Fruit fly (Drosophila melanogaster): ENCODE measurements around the gene prg.

Gene prg

DNA sequence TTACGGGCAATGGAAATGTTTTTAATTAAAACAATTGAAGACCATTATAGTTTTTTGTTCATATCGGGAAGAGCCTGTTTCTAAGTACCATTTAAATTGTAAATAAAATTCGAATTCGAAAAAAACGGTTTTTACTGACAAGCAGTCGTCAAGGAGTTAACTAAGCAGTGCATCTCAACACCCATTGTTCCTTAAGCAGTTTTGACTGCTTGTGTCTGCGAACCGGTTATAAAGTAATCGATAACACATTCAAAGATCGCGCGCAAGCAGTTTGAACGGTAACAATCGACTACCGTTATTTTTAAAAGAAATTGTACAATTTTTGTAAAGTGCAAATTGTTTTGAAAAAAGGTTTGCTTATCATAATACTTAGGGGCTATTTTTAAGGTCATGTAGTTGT lies 13.7 kb downstream of the prg start:
- TF ChIP-seq sage (GFP tag; optimal IDR thresholded peaks at IDR 0.05), result no peak
- peak; percentile 74 for TF ChIP-seq Myc (optimal IDR thresholded peaks at IDR 0.05)
- no peak for TF ChIP-seq GATAd (GFP tag; optimal IDR thresholded peaks at IDR 0.05)
- TF ChIP-seq dl (GFP tag; optimal IDR thresholded peaks at IDR 0.05; ENCODE audit: insufficient read depth in 1 of 2, partially characterized antibody in 2 of 2), result no peak
- peak; percentile 83 for TF ChIP-seq N (GFP tag; optimal IDR thresholded peaks at IDR 0.05)

DNA sequence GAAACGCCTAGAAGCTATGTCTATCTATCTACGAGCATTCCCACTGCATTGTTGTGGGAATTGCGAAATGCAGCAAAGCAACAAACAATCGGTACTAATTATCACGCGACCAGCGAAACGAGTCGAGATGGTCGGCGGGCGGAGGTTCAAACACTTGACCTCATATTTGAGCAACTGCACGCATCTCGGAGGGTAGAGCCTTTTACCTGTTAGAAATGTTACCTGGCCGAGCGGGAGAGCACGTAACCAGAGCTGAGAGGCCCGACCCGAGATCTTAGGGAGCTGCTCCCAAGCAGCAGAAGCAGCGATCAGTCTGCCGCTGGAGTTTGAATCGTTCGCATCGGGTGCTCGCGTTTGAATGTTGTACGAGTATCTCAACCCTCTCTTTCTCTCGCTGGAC lies 14.1 kb downstream of the prg start:
- TF ChIP-seq Vsx2 (GFP tag; optimal IDR thresholded peaks at IDR 0.05; ENCODE audit: partially characterized antibody) (peak; percentile 29), Hr83 (GFP tag; optimal IDR thresholded peaks at IDR 0.05; ENCODE audit: poor library complexity, severe bottlenecking) (peak; percentile 37), dsf (GFP tag; optimal IDR thresholded peaks at IDR 0.05; ENCODE audit: borderline replicate concordance) (no peak), dl (GFP tag; optimal IDR thresholded peaks at IDR 0.05; ENCODE audit: insufficient read depth in 1 of 2, partially characterized antibody in 2 of 2) (peak; percentile 68 to 70), Dif (GFP tag; optimal IDR thresholded peaks at IDR 0.05; ENCODE audit: partially characterized antibody) (peak; percentile 73)

DNA sequence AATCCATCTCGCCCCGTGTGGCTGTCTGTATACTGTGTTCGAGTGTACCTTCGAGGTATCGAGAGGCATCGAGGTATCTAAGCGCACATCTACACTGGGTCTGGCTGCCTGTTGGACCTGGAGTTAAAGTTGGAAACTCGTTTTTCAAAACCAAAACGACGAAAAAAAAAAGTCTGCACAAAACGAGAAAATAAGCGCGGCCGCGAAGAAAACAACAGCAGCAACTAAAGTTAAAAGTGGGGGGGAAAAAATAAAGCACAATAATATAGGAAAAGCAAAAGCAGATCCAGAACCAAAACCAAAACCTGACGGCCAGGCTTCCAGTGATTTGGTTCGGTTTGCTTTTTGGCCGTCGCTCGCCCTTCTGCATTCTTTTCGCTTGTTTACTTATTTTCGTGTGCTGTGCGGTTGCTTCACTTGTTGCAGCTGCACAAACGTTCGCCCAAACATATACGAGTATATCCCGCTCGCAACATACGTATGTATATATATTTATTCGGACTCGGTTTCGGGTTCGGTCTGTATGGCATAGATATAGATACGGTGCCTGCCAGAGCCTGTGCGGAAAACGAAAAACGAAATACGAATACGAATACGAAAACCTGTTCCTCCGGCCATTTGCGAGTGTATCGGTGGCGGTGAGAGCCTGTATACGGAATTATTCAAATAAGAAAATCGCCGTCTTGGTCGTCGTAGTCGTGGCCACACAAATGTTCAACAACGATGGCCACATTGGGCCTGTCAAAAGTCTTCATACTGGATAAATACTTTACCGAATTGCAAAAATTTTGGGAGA lies 14.8 kb downstream of the prg start:
- TF ChIP-seq Abd-B (GFP tag; optimal IDR thresholded peaks at IDR 0.05) (no peak), fru (GFP tag; optimal IDR thresholded peaks at IDR 0.05) (peak; percentile 10), woc (GFP tag; optimal IDR thresholded peaks at IDR 0.05) (no peak), sage (GFP tag; optimal IDR thresholded peaks at IDR 0.05) (peak; percentile 47), ey (GFP tag; optimal IDR thresholded peaks at IDR 0.05) (no peak), tai (GFP tag; optimal IDR thresholded peaks at IDR 0.05) (no peak), Rel (GFP tag; optimal IDR thresholded peaks at IDR 0.05) (peak; percentile 86), Rel (tag; optimal IDR thresholded peaks at IDR 0.05) (peak; percentile 3), Vsx2 (GFP tag; optimal IDR thresholded peaks at IDR 0.05; ENCODE audit: partially characterized antibody) (peak; percentile 13), HLH106 (tag; optimal IDR thresholded peaks at IDR 0.05) (no peak), rgr (GFP tag; optimal IDR thresholded peaks at IDR 0.05) (no peak), brk (GFP tag; optimal IDR thresholded peaks at IDR 0.05) (peak; percentile 67), Mio (GFP tag; optimal IDR thresholded peaks at IDR 0.05) (no peak), psq (GFP tag; optimal IDR thresholded peaks at IDR 0.05) (peak; percentile 45), dmrt93B (GFP tag; optimal IDR thresholded peaks at IDR 0.05) (no peak), Dfd (GFP tag; optimal IDR thresholded peaks at IDR 0.05) (no peak), OdsH (GFP tag; optimal IDR thresholded peaks at IDR 0.05) (no peak), Dif (GFP tag; optimal IDR thresholded peaks at IDR 0.05; ENCODE audit: partially characterized antibody) (no peak), CrebA (GFP tag; optimal IDR thresholded peaks at IDR 0.05; ENCODE audit: borderline replicate concordance) (peak; percentile 90), Sp1 (GFP tag; optimal IDR thresholded peaks at IDR 0.05) (peak; percentile 84)

DNA sequence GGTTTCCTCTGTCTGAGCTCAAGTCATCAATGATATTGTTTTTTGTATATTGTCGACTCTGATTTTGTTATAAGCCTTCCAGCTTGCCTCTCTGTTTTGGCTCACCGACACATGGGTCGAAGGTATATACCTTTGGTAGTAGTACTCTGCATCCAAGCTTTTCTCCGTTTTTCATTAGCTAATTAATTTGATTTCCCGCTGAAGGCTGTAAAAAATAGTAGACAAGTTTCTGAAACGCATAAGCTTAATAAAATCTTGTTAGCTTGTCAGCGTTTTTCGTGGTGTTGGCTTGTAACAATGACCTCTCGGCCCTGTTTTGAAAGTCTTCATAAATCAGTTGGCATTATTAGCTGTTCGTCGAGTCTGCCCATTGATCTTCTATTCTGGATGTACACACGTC lies 16.5 kb downstream of the prg start:
- TF ChIP-seq dmrt93B (GFP tag; optimal IDR thresholded peaks at IDR 0.05) (no peak), Myc (optimal IDR thresholded peaks at IDR 0.05) (no peak)

DNA sequence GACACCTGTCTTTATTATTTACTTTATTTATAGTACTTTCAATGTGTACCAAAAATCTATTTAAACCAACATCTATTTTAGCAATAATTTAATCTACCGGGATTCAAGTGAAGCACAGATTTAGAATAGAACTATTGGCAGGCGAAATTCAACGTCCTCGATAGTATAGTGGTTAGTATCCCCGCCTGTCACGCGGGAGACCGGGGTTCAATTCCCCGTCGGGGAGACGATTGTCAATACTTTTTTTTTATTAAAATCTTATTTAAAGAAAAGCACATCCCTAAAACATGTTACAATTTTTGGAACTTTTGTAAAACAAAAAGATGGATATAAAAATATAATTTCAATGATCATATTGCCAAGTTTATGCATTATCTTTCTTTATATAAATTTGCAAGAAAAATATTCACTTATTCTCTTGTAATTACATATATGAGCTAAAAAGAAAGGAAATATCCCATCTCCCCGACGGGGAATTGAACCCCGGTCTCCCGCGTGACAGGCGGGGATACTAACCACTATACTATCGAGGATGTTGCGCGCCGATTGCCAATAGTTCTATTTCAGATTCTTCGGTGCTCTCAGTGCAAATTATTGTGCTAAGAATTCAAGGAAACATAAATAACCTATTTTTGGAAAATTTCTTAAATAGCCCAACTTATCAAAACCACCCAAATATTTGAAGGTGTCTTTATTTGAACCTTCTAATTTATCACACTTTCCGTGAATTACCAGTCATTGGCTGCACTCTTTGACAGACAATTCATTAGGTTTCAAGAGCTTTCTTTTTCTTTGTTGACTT lies 17.5 kb downstream of the prg start, which contains the start of gene CG43796:
Gene CG43796 (plus strand): TSS at position 752 of the 802 bp plus-strand sequence.
- TF ChIP-seq Rel (GFP tag; optimal IDR thresholded peaks at IDR 0.05) (no peak), Rel (tag; optimal IDR thresholded peaks at IDR 0.05) (peak; percentile 50), rgr (GFP tag; optimal IDR thresholded peaks at IDR 0.05) (no peak), dsf (GFP tag; optimal IDR thresholded peaks at IDR 0.05; ENCODE audit: borderline replicate concordance) (no peak)

DNA sequence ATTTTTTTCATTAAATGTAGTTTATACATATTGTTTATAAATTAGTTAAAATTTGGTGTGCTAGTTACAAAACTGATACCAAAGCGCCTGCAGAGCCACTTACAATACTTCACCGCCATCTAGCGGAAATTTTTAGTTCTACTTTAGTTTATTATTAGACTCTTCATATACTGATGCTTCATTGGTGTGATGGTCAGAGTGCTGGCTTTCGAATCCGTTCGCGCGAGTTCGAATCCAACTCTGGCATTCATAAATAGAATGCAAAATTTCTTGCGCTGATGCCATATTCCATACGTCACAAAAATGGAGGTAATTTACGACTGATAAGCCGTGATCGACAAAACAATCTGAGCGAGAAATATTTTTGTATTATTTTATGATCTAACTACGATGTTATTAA lies 21.3 kb downstream of the prg start:
- TF ChIP-seq br (GFP tag; optimal IDR thresholded peaks at IDR 0.05) (no peak), Jra (GFP tag; optimal IDR thresholded peaks at IDR 0.05) (no peak), tai (GFP tag; optimal IDR thresholded peaks at IDR 0.05) (no peak), woc (GFP tag; optimal IDR thresholded peaks at IDR 0.05) (no peak), Sp1 (GFP tag; optimal IDR thresholded peaks at IDR 0.05) (no peak), OdsH (GFP tag; optimal IDR thresholded peaks at IDR 0.05) (peak; percentile 7), Hr78 (GFP tag; optimal IDR thresholded peaks at IDR 0.05) (no peak), pan (optimal IDR thresholded peaks at IDR 0.05) (no peak), Vsx2 (GFP tag; optimal IDR thresholded peaks at IDR 0.05; ENCODE audit: partially characterized antibody) (no peak), Mio (GFP tag; optimal IDR thresholded peaks at IDR 0.05) (no peak), HLH106 (tag; optimal IDR thresholded peaks at IDR 0.05) (no peak), lola (GFP tag; optimal IDR thresholded peaks at IDR 0.05) (no peak), sv (GFP tag; optimal IDR thresholded peaks at IDR 0.05) (no peak), N (GFP tag; optimal IDR thresholded peaks at IDR 0.05) (no peak), h (GFP tag; optimal IDR thresholded peaks at IDR 0.05) (no peak), Hnf4 (GFP tag; optimal IDR thresholded peaks at IDR 0.05) (peak; percentile 45), dmrt93B (GFP tag; optimal IDR thresholded peaks at IDR 0.05) (no peak), dl (GFP tag; optimal IDR thresholded peaks at IDR 0.05; ENCODE audit: insufficient read depth in 1 of 2, partially characterized antibody in 2 of 2) (no peak), CrebA (GFP tag; optimal IDR thresholded peaks at IDR 0.05; ENCODE audit: borderline replicate concordance) (no peak), rgr (GFP tag; optimal IDR thresholded peaks at IDR 0.05) (no peak), GATAd (GFP tag; optimal IDR thresholded peaks at IDR 0.05) (no peak), jim (GFP tag; optimal IDR thresholded peaks at IDR 0.05) (peak; percentile 2)

Data from whole organism, wandering third instar larva.